Worm (Caenorhabditis elegans) whole organism, young adult: ENCODE results near the gene C14A4.9.

Experiments
- B0035.1 ChIP-seq: sonication (generic microtip); optimal IDR thresholded peaks from 2 replicates; lab custom pipeline; 2016; ENCODE audit warnings: missing genetic modification characterization, mild to moderate bottlenecking, missing compliant biosample characterization, missing genotype, missing genetic modification reagents
- F22D6.2 ChIP-seq: sonication (generic microtip); optimal IDR thresholded peaks from 2 replicates; lab custom pipeline; 2016; ENCODE audit warnings: mild to moderate bottlenecking, missing genetic modification characterization, missing compliant biosample characterization
- F33H1.4 ChIP-seq: fragments of 200-800 bp; sonication (Bioruptor generic); IDR thresholded peaks from 2 replicates; pipeline ENCODE4 v1.3.6; 2022; ENCODE audit warnings: missing genetic modification reagents, missing genetic modification characterization, missing compliant biosample characterization
- F39B2.1 ChIP-seq: fragments of 200-800 bp; sonication (Bioruptor generic); IDR thresholded peaks from 2 replicates; pipeline ENCODE4 v1.3.6; 2022; ENCODE audit warnings: missing genetic modification reagents, missing genetic modification characterization, missing compliant biosample characterization
- F57A8.1 ChIP-seq: fragments of 200-800 bp; sonication (Bioruptor generic); optimal IDR thresholded peaks from 2 replicates; lab custom pipeline; 2018; ENCODE audit warnings: mild to moderate bottlenecking, missing genetic modification characterization, moderate library complexity, missing compliant biosample characterization
- K11D2.4 ChIP-seq: fragments of 200-800 bp; sonication (Bioruptor generic); IDR thresholded peaks from 2 replicates; pipeline ENCODE4 v1.3.6; 2022; ENCODE audit warnings: missing genetic modification reagents, missing genetic modification characterization, missing compliant biosample characterization
- T07F8.4 ChIP-seq: sonication (generic microtip); optimal IDR thresholded peaks from 2 replicates; lab custom pipeline; 2016; ENCODE audit warnings: mild to moderate bottlenecking, missing genetic modification characterization, moderate library complexity, missing compliant biosample characterization
- Y67H2A.10 ChIP-seq: fragments of 200-800 bp; sonication (Bioruptor generic); conservative IDR thresholded peaks from 2 replicates; pipeline ENCODE4 v1.3.6; 2022; ENCODE audit warnings: missing genetic modification reagents, missing genetic modification characterization, missing compliant biosample characterization
- Y79H2A.3 ChIP-seq: fragments of 200-800 bp; sonication (Bioruptor generic); conservative IDR thresholded peaks from 2 replicates; pipeline ENCODE4 v1.3.6; 2022; ENCODE audit warnings: missing genetic modification reagents, missing genetic modification characterization, missing compliant biosample characterization
- ZK185.1 ChIP-seq: sonication (generic microtip); optimal IDR thresholded peaks from 2 replicates; lab custom pipeline; 2016; ENCODE audit warnings: mild to moderate bottlenecking, missing genetic modification characterization, missing compliant biosample characterization; ENCODE audit not compliant: poor library complexity, severe bottlenecking
- akir-1 ChIP-seq: fragments of 200-800 bp; sonication (Bioruptor generic); optimal IDR thresholded peaks from 2 replicates; lab custom pipeline; 2018; ENCODE audit warnings: mild to moderate bottlenecking, missing genetic modification characterization, moderate library complexity, missing compliant biosample characterization
- aptf-3 ChIP-seq: fragments of 200-800 bp; sonication (Bioruptor generic); IDR thresholded peaks from 2 replicates; pipeline ENCODE4 v1.3.6; 2022; ENCODE audit warnings: missing genetic modification characterization, missing compliant biosample characterization
- athp-1 ChIP-seq: sonication (generic microtip); optimal IDR thresholded peaks from 2 replicates; lab custom pipeline; 2017; ENCODE audit warnings: mild to moderate bottlenecking, missing genetic modification characterization, missing compliant biosample characterization
- attf-5 ChIP-seq: fragments of 200-800 bp; sonication (Bioruptor generic); optimal IDR thresholded peaks from 2 replicates; lab custom pipeline; 2018; ENCODE audit warnings: mild to moderate bottlenecking, missing genetic modification characterization, missing compliant biosample characterization
- cebp-1 ChIP-seq, 2 experiments: fragments of 200-800 bp in 1 of 2; sonication (Bioruptor generic) in 1 of 2; sonication (generic microtip) in 1 of 2; IDR thresholded peaks in 1 of 2; optimal IDR thresholded peaks in 1 of 2; 2 replicates each; pipeline versions ENCODE4 v1.3.6 to Lab custom; 2017 to 2022; ENCODE audit warnings: missing compliant biosample characterization in 2 of 2, missing genetic modification characterization in 2 of 2, mild to moderate bottlenecking in 1 of 2, missing genetic modification reagents in 1 of 2, moderate library complexity in 1 of 2
- ceh-27 ChIP-seq: fragments of 200-800 bp; sonication (Bioruptor generic); optimal IDR thresholded peaks from 2 replicates; lab custom pipeline; 2018; ENCODE audit warnings: mild to moderate bottlenecking, missing genetic modification characterization, moderate library complexity, missing compliant biosample characterization
- ceh-40 ChIP-seq: fragments of 200-800 bp; sonication (Bioruptor generic); IDR thresholded peaks from 2 replicates; pipeline ENCODE4 v1.3.6; 2022; ENCODE audit warnings: missing genetic modification characterization, missing compliant biosample characterization
- dox-1 ChIP-seq: fragments of 200-800 bp; sonication (Bioruptor generic); IDR thresholded peaks from 2 replicates; pipeline ENCODE4 v1.3.6; 2022; ENCODE audit warnings: missing genetic modification reagents, missing genetic modification characterization, missing compliant biosample characterization
- egrh-3 ChIP-seq: fragments of 200-800 bp; sonication (Bioruptor generic); IDR thresholded peaks from 2 replicates; pipeline ENCODE4 v1.3.6; 2022; ENCODE audit warnings: missing genetic modification reagents, missing genetic modification characterization, missing compliant biosample characterization
- ekl-4 ChIP-seq: fragments of 200-800 bp; sonication (Bioruptor generic); IDR thresholded peaks from 2 replicates; pipeline ENCODE4 v1.3.6; 2022; ENCODE audit warnings: missing genetic modification reagents, missing genetic modification characterization, missing compliant biosample characterization
- gei-17 ChIP-seq: fragments of 200-800 bp; sonication (Bioruptor generic); optimal IDR thresholded peaks from 2 replicates; lab custom pipeline; 2018; ENCODE audit warnings: mild to moderate bottlenecking, missing genetic modification characterization, missing compliant biosample characterization
- hmg-20 ChIP-seq: fragments of 200-800 bp; sonication (Bioruptor generic); IDR thresholded peaks from 2 replicates; pipeline ENCODE4 v1.3.6; 2022; ENCODE audit warnings: missing genetic modification reagents, missing genetic modification characterization, missing compliant biosample characterization
- hsf-1 ChIP-seq: fragments of 200-800 bp; sonication (Bioruptor generic); IDR thresholded peaks from 2 replicates; pipeline ENCODE4 v1.3.6; 2022; ENCODE audit warnings: missing genetic modification reagents, missing genetic modification characterization, missing compliant biosample characterization
- let-526 ChIP-seq: fragments of 200-800 bp; sonication (Bioruptor generic); IDR thresholded peaks from 2 replicates; pipeline ENCODE4 v1.3.6; 2022; ENCODE audit warnings: missing genetic modification reagents, missing genetic modification characterization, missing compliant biosample characterization
- let-607 ChIP-seq, 2 experiments: fragments of 200-800 bp in 1 of 2; sonication (Bioruptor generic) in 1 of 2; sonication (generic microtip) in 1 of 2; optimal IDR thresholded peaks; 2 replicates each; lab custom pipeline; 2016 to 2018; ENCODE audit warnings: mild to moderate bottlenecking in 2 of 2, missing compliant biosample characterization in 2 of 2, missing genetic modification characterization in 2 of 2, moderate library complexity in 2 of 2, missing genotype in 1 of 2
- lin-26 ChIP-seq: fragments of 200-800 bp; sonication (Bioruptor generic); IDR thresholded peaks from 2 replicates; pipeline ENCODE4 v1.3.6; 2022; ENCODE audit warnings: missing genetic modification reagents, missing genetic modification characterization, missing compliant biosample characterization
- lin-35 ChIP-seq, 3 experiments: fragments of 150-350 bp in 2 of 3; sonication (generic microtip) in 1 of 3; optimal IDR thresholded peaks; 2 replicates each; lab custom pipeline; 2014 to 2018; ENCODE audit warnings: missing biosample characterization in 3 of 3, missing genetic modification characterization in 3 of 3, missing genetic modification reagents in 3 of 3
- lin-40 ChIP-seq: sonication (generic microtip); optimal IDR thresholded peaks from 2 replicates; lab custom pipeline; 2016; ENCODE audit warnings: missing genetic modification characterization, mild to moderate bottlenecking, missing compliant biosample characterization, missing genotype, missing genetic modification reagents
- lin-54 ChIP-seq: fragments of 200-800 bp; sonication (Bioruptor generic); optimal IDR thresholded peaks from 2 replicates; lab custom pipeline; 2018; ENCODE audit warnings: mild to moderate bottlenecking, missing genetic modification characterization, missing compliant biosample characterization
- lir-1 ChIP-seq: fragments of 200-800 bp; sonication (Bioruptor generic); conservative IDR thresholded peaks from 2 replicates; pipeline ENCODE4 v1.3.6; 2022; ENCODE audit warnings: missing genetic modification reagents, missing genetic modification characterization, missing compliant biosample characterization
- madf-10 ChIP-seq: sonication (generic microtip); optimal IDR thresholded peaks from 2 replicates; lab custom pipeline; 2016; ENCODE audit warnings: mild to moderate bottlenecking, missing genetic modification characterization, missing compliant biosample characterization
- mcd-1 ChIP-seq: fragments of 200-800 bp; sonication (Bioruptor generic); IDR thresholded peaks from 2 replicates; pipeline ENCODE4 v1.3.6; 2022; ENCODE audit warnings: missing genetic modification reagents, missing genetic modification characterization, missing compliant biosample characterization
- nfyb-1 ChIP-seq: fragments of 200-800 bp; sonication (Bioruptor generic); IDR thresholded peaks from 2 replicates; pipeline ENCODE4 v1.3.6; 2022; ENCODE audit warnings: missing genetic modification reagents, missing genetic modification characterization, missing compliant biosample characterization
- nhr-80 ChIP-seq: sonication (generic microtip); optimal IDR thresholded peaks from 2 replicates; lab custom pipeline; 2016; ENCODE audit warnings: missing genetic modification characterization, missing compliant biosample characterization
- nhr-90 ChIP-seq: sonication (generic microtip); optimal IDR thresholded peaks from 2 replicates; lab custom pipeline; 2016; ENCODE audit warnings: missing genotype, mild to moderate bottlenecking, missing genetic modification characterization, missing compliant biosample characterization
- pbrm-1 ChIP-seq: fragments of 200-800 bp; sonication (Bioruptor generic); IDR thresholded peaks from 2 replicates; pipeline ENCODE4 v1.3.6; 2022; ENCODE audit warnings: missing genetic modification reagents, missing genetic modification characterization, missing compliant biosample characterization
- sdz-38 ChIP-seq: sonication (generic microtip); optimal IDR thresholded peaks from 2 replicates; lab custom pipeline; 2016; ENCODE audit warnings: missing genotype, missing genetic modification characterization, missing compliant biosample characterization
- snpc-4 ChIP-seq, 5 experiments: fragments of 150-350 bp in 1 of 5; sonication (generic microtip) in 4 of 5; optimal IDR thresholded peaks; 2 replicates each; lab custom pipeline; 2014 to 2018; ENCODE audit warnings: missing genetic modification characterization in 5 of 5, missing biosample characterization in 3 of 5, antibody characterized with exemption in 2 of 5, mild to moderate bottlenecking in 2 of 5, missing compliant biosample characterization in 2 of 5, missing genotype in 2 of 5, moderate library complexity in 2 of 5, missing genetic modification reagents in 1 of 5
- tbp1 ChIP-seq: fragments of 200-800 bp; sonication (Bioruptor generic); optimal IDR thresholded peaks from 2 replicates; lab custom pipeline; 2018; ENCODE audit warnings: mild to moderate bottlenecking, missing genetic modification characterization, missing compliant biosample characterization
- unc-62 ChIP-seq: fragments of 150-350 bp; optimal IDR thresholded peaks from 2 replicates; lab custom pipeline; 2014; ENCODE audit warnings: missing biosample characterization, missing genetic modification reagents, missing genetic modification characterization
- zim-3 ChIP-seq: sonication (generic microtip); optimal IDR thresholded peaks from 2 replicates; lab custom pipeline; 2017; ENCODE audit warnings: mild to moderate bottlenecking, missing genetic modification characterization, moderate library complexity, missing compliant biosample characterization
- ztf-26 ChIP-seq: sonication (generic microtip); optimal IDR thresholded peaks from 2 replicates; lab custom pipeline; 2017; ENCODE audit warnings: missing genetic modification characterization, missing compliant biosample characterization
- ztf-28 ChIP-seq: fragments of 200-800 bp; sonication (Bioruptor generic); IDR thresholded peaks from 2 replicates; pipeline ENCODE4 v1.3.6; 2022; ENCODE audit warnings: missing genetic modification reagents, missing genetic modification characterization, missing compliant biosample characterization
- ztf-3 ChIP-seq: fragments of 200-800 bp; sonication (Bioruptor generic); optimal IDR thresholded peaks from 2 replicates; lab custom pipeline; 2018; ENCODE audit warnings: mild to moderate bottlenecking, missing genetic modification characterization, missing compliant biosample characterization
- ztf-6 ChIP-seq: fragments of 200-800 bp; sonication (Bioruptor generic); IDR thresholded peaks from 2 replicates; pipeline ENCODE4 v1.3.6; 2022; ENCODE audit warnings: missing genetic modification reagents, missing genetic modification characterization, missing compliant biosample characterization

The C14A4.9 gene

DNA sequence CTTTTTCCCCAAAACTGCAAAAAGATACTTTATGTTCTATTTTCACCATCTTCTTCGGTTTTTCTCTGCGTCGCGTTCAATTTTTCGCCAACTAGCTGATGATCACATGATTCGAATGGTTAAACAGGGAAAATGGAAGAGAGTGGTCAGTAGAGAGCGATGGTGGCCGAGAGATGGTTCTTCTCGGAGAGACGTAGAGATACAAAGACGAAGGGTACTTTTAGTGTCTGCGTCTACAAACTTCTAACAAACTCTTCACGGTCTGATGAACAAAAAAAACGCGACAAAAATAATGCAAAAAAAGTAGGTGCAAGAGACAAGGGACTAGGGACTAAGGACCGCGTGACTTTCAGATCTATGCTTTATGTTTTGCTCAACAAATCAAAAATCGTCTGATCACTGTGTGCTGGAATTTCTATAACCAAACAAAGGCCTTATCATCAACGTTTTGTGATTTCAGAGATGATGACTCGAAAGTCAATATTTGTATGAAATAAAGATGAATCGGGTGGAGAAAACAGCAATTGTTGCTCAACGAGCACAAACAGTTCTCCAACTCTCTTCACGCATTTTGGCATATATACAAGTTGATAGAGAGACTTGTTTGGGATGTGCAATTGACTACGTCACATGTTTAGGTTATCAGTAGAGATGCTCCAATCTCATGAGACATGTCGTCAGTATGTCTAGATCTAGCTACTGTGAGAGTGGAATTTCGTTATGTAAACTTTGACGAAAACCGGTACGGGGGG, 47.0 kb upstream of the C14A4.9 start:
- TF ChIP-seq ceh-40 (GFP tag; lab: Robert Waterston, UW) (0 out of 2 replicates have a peak, but pooled peaks have one; percentile 25), K11D2.4 (GFP tag; lab: Robert Waterston, UW) (peak; percentile 74), let-526 (GFP tag; lab: Robert Waterston, UW) (peak; percentile 64; the same call in 1 of the 2 replicates), snpc-4 (GFP tag; optimal IDR thresholded peaks at IDR 0.05; lab: Kevin White, UChicago) (no peak), snpc-4 (tag; optimal IDR thresholded peaks at IDR 0.05; lab: Kevin White, UChicago) (peak in 3 of 4 experiments; percentile 16 to 53 (median 52)), sdz-38 (tag; lab: Kevin White, UChicago) (no peak), nhr-80 (peak; percentile 54), attf-5 (GFP tag; lab: Kevin White, UChicago) (peak; percentile 77), let-607 (tag; optimal IDR thresholded peaks at IDR 0.05; lab: Kevin White, UChicago) (peak in 1 of 2 experiments; percentile 66), hsf-1 (GFP tag; lab: Robert Waterston, UW) (no peak), cebp-1 (GFP tag; IDR thresholded peaks at IDR 0.05; lab: Robert Waterston, UW) (no peak), cebp-1 (tag; optimal IDR thresholded peaks at IDR 0.05; lab: Kevin White, UChicago) (peak; percentile 84), F33H1.4 (GFP tag; lab: Robert Waterston, UW) (0 out of 2 replicates have a peak, but pooled peaks have one; percentile 8), hmg-20 (0 out of 2 replicates have a peak, but pooled peaks have one; percentile 14), lir-1 (GFP tag; lab: Robert Waterston, UW) (0 out of 2 replicates have a peak, but pooled peaks have one; percentile 49), ztf-26 (tag; lab: Kevin White, UChicago) (peak; percentile 76), athp-1 (tag; lab: Kevin White, UChicago) (peak; percentile 69), ZK185.1 (peak; percentile 18), madf-10 (tag; lab: Kevin White, UChicago) (peak; percentile 67), lin-35 (GFP tag; optimal IDR thresholded peaks at IDR 0.05; lab: Kevin White, UChicago) (peak in 1 of 3 experiments; percentile 87), egrh-3 (GFP tag; lab: Robert Waterston, UW) (0 out of 2 replicates have a peak, but pooled peaks have one; percentile 10), ztf-6 (GFP tag; lab: Robert Waterston, UW) (0 out of 2 replicates have a peak, but pooled peaks have one; percentile 20), zim-3 (tag; lab: Kevin White, UChicago) (no peak), ekl-4 (GFP tag; lab: Robert Waterston, UW) (peak; percentile 71), T07F8.4 (tag; lab: Kevin White, UChicago) (peak; percentile 34), gei-17 (GFP tag; lab: Kevin White, UChicago) (peak; percentile 57), akir-1 (GFP tag; lab: Kevin White, UChicago) (no peak), ztf-28 (GFP tag; lab: Robert Waterston, UW) (no peak), lin-40 (tag; lab: Kevin White, UChicago) (peak; percentile 94), ceh-27 (peak; percentile 82), mcd-1 (GFP tag; lab: Robert Waterston, UW) (peak; percentile 69), tbp1 (peak; percentile 52), F39B2.1 (GFP tag; lab: Robert Waterston, UW) (no peak), Y79H2A.3 (GFP tag; lab: Robert Waterston, UW) (no peak), pbrm-1 (GFP tag; lab: Robert Waterston, UW) (peak; percentile 45; the same call in 1 of the 2 replicates), aptf-3 (GFP tag; lab: Robert Waterston, UW) (no peak), unc-62 (GFP tag; lab: Kevin White, UChicago) (peak; percentile 51), lin-26 (GFP tag; lab: Robert Waterston, UW) (peak; percentile 60; the same call in 1 of the 2 replicates), nfyb-1 (GFP tag; lab: Robert Waterston, UW) (peak; percentile 88), ztf-3 (GFP tag; lab: Kevin White, UChicago) (peak; percentile 21), lin-54 (peak; percentile 47), dox-1 (peak; percentile 72), F22D6.2 (tag; lab: Kevin White, UChicago) (peak; percentile 76), B0035.1 (tag; lab: Kevin White, UChicago) (peak; percentile 22), F57A8.1 (GFP tag; lab: Kevin White, UChicago) (no peak), Y67H2A.10 (GFP tag; lab: Robert Waterston, UW) (0 out of 2 replicates have a peak, but pooled peaks have one; percentile 8), nhr-90 (tag; lab: Kevin White, UChicago) (peak; percentile 73)
